Worm (Caenorhabditis elegans): ENCODE data around the gene srx-44.

ce11 chrV:16023559-16023958, 3.4 kb downstream of the srx-44 start:
- TF ChIP-seq W03F9.2 (tag; optimal IDR thresholded peaks at IDR 0.05) = no peak
- no peak for TF ChIP-seq dao-5 (tag; optimal IDR thresholded peaks at IDR 0.05)
- no peak for TF ChIP-seq him-1 (tag; optimal IDR thresholded peaks at IDR 0.05)

All from whole organism, L4/young adult.